ENCODE assay signal across 1 fruit fly cellular context in genomic region chr3L:10525641-10526382, dm6.
TF ChIP-seq lines count a peak whose summit lies in the region.

No protein-coding gene starts in this region.

TF ChIP-seq in whole organism, embryonic, 481 proteins besides CTCF, POLR2A, EP300 and RAD21 (continued from another document):
- TF ChIP-seq crp (GFP tag; optimal IDR thresholded peaks at IDR 0.05; lab: Kevin White, UChicago) (no peak), H15 (GFP tag; IDR thresholded peaks at IDR 0.05; lab: Robert Waterston, UW) (no peak), Gug (GFP tag; IDR thresholded peaks at IDR 0.05; lab: Robert Waterston, UW) (no peak), Asciz (GFP tag; optimal IDR thresholded peaks at IDR 0.05; lab: Kevin White, UChicago) (peak; percentile 23), tup (GFP tag; optimal IDR thresholded peaks at IDR 0.05; lab: Kevin White, UChicago) (no peak), Vsx1 (GFP tag; optimal IDR thresholded peaks at IDR 0.05; lab: Kevin White, UChicago) (no peak), CG7357 (GFP tag; IDR thresholded peaks at IDR 0.05; lab: Robert Waterston, UW) (no peak), HmgZ (tag; optimal IDR thresholded peaks at IDR 0.05; lab: Kevin White, UChicago) (no peak), CG13775 (GFP tag; optimal IDR thresholded peaks at IDR 0.05; lab: Kevin White, UChicago) (no peak), Xrp1 (GFP tag; IDR thresholded peaks at IDR 0.05; lab: Robert Waterston, UW) (peak; percentile 45; the same call in 1 of the 2 replicates), zen2 (GFP tag; IDR thresholded peaks at IDR 0.05; lab: Robert Waterston, UW; ENCODE audit: partially characterized antibody) (no peak), psq (GFP tag; optimal IDR thresholded peaks at IDR 0.05; lab: Kevin White, UChicago) (no peak), shn (GFP tag; optimal IDR thresholded peaks at IDR 0.05; lab: Kevin White, UChicago) (no peak), knrl (GFP tag; IDR thresholded peaks at IDR 0.05; lab: Robert Waterston, UW; ENCODE audit: partially characterized antibody) (no peak), CG12071 (GFP tag; optimal IDR thresholded peaks at IDR 0.05; lab: Kevin White, UChicago) (no peak), luna (GFP tag; optimal IDR thresholded peaks at IDR 0.05; lab: Kevin White, UChicago) (no peak), kni (GFP tag; optimal IDR thresholded peaks at IDR 0.05; lab: Kevin White, UChicago) (no peak), stwl (tag; optimal IDR thresholded peaks at IDR 0.05; lab: Kevin White, UChicago) (no peak), CG9609 (GFP tag; optimal IDR thresholded peaks at IDR 0.05; lab: Kevin White, UChicago) (no peak), ac (GFP tag; optimal IDR thresholded peaks at IDR 0.05; lab: Kevin White, UChicago) (no peak), CG10543 (GFP tag; optimal IDR thresholded peaks at IDR 0.05; lab: Kevin White, UChicago) (no peak), Hand (GFP tag; optimal IDR thresholded peaks at IDR 0.05; lab: Kevin White, UChicago) (no peak), CG8944 (GFP tag; optimal IDR thresholded peaks at IDR 0.05; lab: Kevin White, UChicago) (no peak), CG13123 (GFP tag; optimal IDR thresholded peaks at IDR 0.05; lab: Kevin White, UChicago) (no peak), peb (GFP tag; IDR thresholded peaks at IDR 0.05; lab: Robert Waterston, UW) (no peak), CG10462 (GFP tag; optimal IDR thresholded peaks at IDR 0.05; lab: Kevin White, UChicago) (no peak), ranshi (GFP tag; IDR thresholded peaks at IDR 0.05; lab: Robert Waterston, UW) (no peak), hbn (GFP tag; IDR thresholded peaks at IDR 0.05; lab: Robert Waterston, UW; ENCODE audit: partially characterized antibody) (no peak), disco-r (GFP tag; optimal IDR thresholded peaks at IDR 0.05; lab: Kevin White, UChicago) (no peak), bcd (GFP tag; optimal IDR thresholded peaks at IDR 0.05; lab: Kevin White, UChicago) (no peak), ewg (GFP tag; optimal IDR thresholded peaks at IDR 0.05; lab: Kevin White, UChicago) (no peak), CG3847 (GFP tag; IDR thresholded peaks at IDR 0.05; lab: Robert Waterston, UW) (no peak), p53 (GFP tag; optimal IDR thresholded peaks at IDR 0.05; lab: Kevin White, UChicago) (no peak), CG32532 (GFP tag; IDR thresholded peaks at IDR 0.05; lab: Robert Waterston, UW) (no peak), CG33213 (GFP tag; optimal IDR thresholded peaks at IDR 0.05; lab: Kevin White, UChicago) (no peak), dmrt11E (tag; optimal IDR thresholded peaks at IDR 0.05; lab: Kevin White, UChicago) (peak; percentile 52), CG17802 (tag; optimal IDR thresholded peaks at IDR 0.05; lab: Kevin White, UChicago) (no peak), sisA (GFP tag; IDR thresholded peaks at IDR 0.05; lab: Robert Waterston, UW) (no peak; the same call in 1 of the 2 replicates), CG2875 (GFP tag; optimal IDR thresholded peaks at IDR 0.05; lab: Kevin White, UChicago) (peak; percentile 10), CG6765 (GFP tag; optimal IDR thresholded peaks at IDR 0.05; lab: Kevin White, UChicago) (no peak), Dp (GFP tag; optimal IDR thresholded peaks at IDR 0.05; lab: Kevin White, UChicago) (no peak), Dref (GFP tag; IDR thresholded peaks at IDR 0.05; lab: Robert Waterston, UW) (no peak), twi (tag; optimal IDR thresholded peaks at IDR 0.05; lab: Kevin White, UChicago) (peak; percentile 100), Hr3 (GFP tag; optimal IDR thresholded peaks at IDR 0.05; lab: Kevin White, UChicago) (no peak), CG5180 (GFP tag; optimal IDR thresholded peaks at IDR 0.05; lab: Kevin White, UChicago) (no peak), CG8281 (tag; optimal IDR thresholded peaks at IDR 0.05; lab: Kevin White, UChicago) (no peak), CG7928 (GFP tag; optimal IDR thresholded peaks at IDR 0.05; lab: Kevin White, UChicago) (no peak), sd (tag; optimal IDR thresholded peaks at IDR 0.05; lab: Kevin White, UChicago) (no peak), CG11696 (GFP tag; IDR thresholded peaks at IDR 0.05; lab: Robert Waterston, UW) (no peak), maf-S (GFP tag; optimal IDR thresholded peaks at IDR 0.05; lab: Kevin White, UChicago) (no peak), Six4 (GFP tag; optimal IDR thresholded peaks at IDR 0.05; lab: Kevin White, UChicago) (peak; percentile 6), Med (GFP tag; lab: Kevin White, UChicago) (peak; percentile 16), slbo (GFP tag; IDR thresholded peaks at IDR 0.05; lab: Robert Waterston, UW) (no peak), NK7.1 (GFP tag; optimal IDR thresholded peaks at IDR 0.05; lab: Kevin White, UChicago) (no peak), Side (GFP tag; optimal IDR thresholded peaks at IDR 0.05; lab: Kevin White, UChicago) (no peak), CG1832 (GFP tag; optimal IDR thresholded peaks at IDR 0.05; lab: Kevin White, UChicago) (no peak), Ssrp (tag; optimal IDR thresholded peaks at IDR 0.05; lab: Kevin White, UChicago) (peak; percentile 42), CG6654 (GFP tag; optimal IDR thresholded peaks at IDR 0.05; lab: Kevin White, UChicago) (no peak), eve (GFP tag; optimal IDR thresholded peaks at IDR 0.05; lab: Kevin White, UChicago) (peak in 1 of 2 experiments; percentile 63), Sry-δ (GFP tag; optimal IDR thresholded peaks at IDR 0.05; lab: Kevin White, UChicago) (no peak), CG15269 (tag; optimal IDR thresholded peaks at IDR 0.05; lab: Kevin White, UChicago) (peak; percentile 26), ATbp (GFP tag; optimal IDR thresholded peaks at IDR 0.05; lab: Kevin White, UChicago) (peak; percentile 27), usp (GFP tag; optimal IDR thresholded peaks at IDR 0.05; lab: Kevin White, UChicago) (no peak), CG17328 (GFP tag; IDR thresholded peaks at IDR 0.05; lab: Robert Waterston, UW) (no peak), CG14441 (GFP tag; IDR thresholded peaks at IDR 0.05; lab: Robert Waterston, UW) (no peak), CG6175 (GFP tag; IDR thresholded peaks at IDR 0.05; lab: Robert Waterston, UW) (no peak), H2.0 (GFP tag; IDR thresholded peaks at IDR 0.05; lab: Robert Waterston, UW) (no peak), CG12219 (GFP tag; optimal IDR thresholded peaks at IDR 0.05; lab: Kevin White, UChicago) (no peak), CG2116 (GFP tag; optimal IDR thresholded peaks at IDR 0.05; lab: Kevin White, UChicago) (no peak), CG2889 (GFP tag; IDR thresholded peaks at IDR 0.05; lab: Robert Waterston, UW) (no peak), pan (optimal IDR thresholded peaks at IDR 0.05; lab: Kevin White, UChicago) (no peak), pan (GFP tag; optimal IDR thresholded peaks at IDR 0.05 in 1 of 2, IDR thresholded peaks at IDR 0.05 in 1 of 2) (no peak), Atf3 (GFP tag; optimal IDR thresholded peaks at IDR 0.05; lab: Kevin White, UChicago) (no peak), CG17361 (GFP tag; IDR thresholded peaks at IDR 0.05; lab: Robert Waterston, UW) (0 out of 3 replicates have a peak, but pooled peaks have one; percentile 9), CG4617 (GFP tag; optimal IDR thresholded peaks at IDR 0.05; lab: Kevin White, UChicago; ENCODE audit: borderline replicate concordance) (no peak), CG6854 (GFP tag; optimal IDR thresholded peaks at IDR 0.05; lab: Kevin White, UChicago) (no peak), C15 (GFP tag; IDR thresholded peaks at IDR 0.05; lab: Robert Waterston, UW) (no peak), sens (GFP tag; lab: Kevin White, UChicago) (no peak), Hey (tag; optimal IDR thresholded peaks at IDR 0.05; lab: Kevin White, UChicago) (peak; percentile 90), seq (GFP tag; IDR thresholded peaks at IDR 0.05; lab: Robert Waterston, UW) (no peak), Awh (GFP tag; IDR thresholded peaks at IDR 0.05; lab: Robert Waterston, UW) (no peak), NC2β (GFP tag; optimal IDR thresholded peaks at IDR 0.05; lab: Kevin White, UChicago) (no peak), Bteb2 (GFP tag; optimal IDR thresholded peaks at IDR 0.05; lab: Kevin White, UChicago) (no peak), CG12299 (tag; optimal IDR thresholded peaks at IDR 0.05; lab: Kevin White, UChicago) (no peak), Bdp1 (GFP tag; optimal IDR thresholded peaks at IDR 0.05; lab: Kevin White, UChicago) (no peak), ttk (GFP tag; IDR thresholded peaks at IDR 0.05; lab: Robert Waterston, UW) (no peak), Nf-YB (GFP tag; optimal IDR thresholded peaks at IDR 0.05; lab: Kevin White, UChicago) (peak; percentile 23), Dll (GFP tag; IDR thresholded peaks at IDR 0.05; lab: Robert Waterston, UW; ENCODE audit: partially characterized antibody) (no peak), CG17385 (GFP tag; optimal IDR thresholded peaks at IDR 0.05; lab: Kevin White, UChicago) (no peak), her (GFP tag; optimal IDR thresholded peaks at IDR 0.05; lab: Kevin White, UChicago) (no peak), ind (GFP tag; optimal IDR thresholded peaks at IDR 0.05; lab: Kevin White, UChicago) (no peak), dpn (GFP tag; optimal IDR thresholded peaks at IDR 0.05; lab: Kevin White, UChicago) (peak in 1 of 2 experiments; percentile 7), cas (GFP tag; IDR thresholded peaks at IDR 0.05; lab: Robert Waterston, UW) (no peak), lbe (GFP tag; optimal IDR thresholded peaks at IDR 0.05; lab: Kevin White, UChicago) (no peak), inv (GFP tag; IDR thresholded peaks at IDR 0.05; lab: Robert Waterston, UW; ENCODE audit: partially characterized antibody) (no peak), CG13296 (GFP tag; optimal IDR thresholded peaks at IDR 0.05; lab: Kevin White, UChicago) (no peak), pfk (GFP tag; optimal IDR thresholded peaks at IDR 0.05; lab: Kevin White, UChicago) (peak; percentile 70), CG8359 (GFP tag; optimal IDR thresholded peaks at IDR 0.05; lab: Kevin White, UChicago; ENCODE audit: borderline replicate concordance) (no peak), btn (GFP tag; optimal IDR thresholded peaks at IDR 0.05; lab: Kevin White, UChicago) (no peak), CG9215 (GFP tag; IDR thresholded peaks at IDR 0.05; lab: Robert Waterston, UW) (no peak), unc-4 (GFP tag; IDR thresholded peaks at IDR 0.05; lab: Robert Waterston, UW; ENCODE audit: partially characterized antibody) (no peak), chn (GFP tag; optimal IDR thresholded peaks at IDR 0.05; lab: Kevin White, UChicago) (no peak), E2f1 (GFP tag; IDR thresholded peaks at IDR 0.05; lab: Robert Waterston, UW) (no peak), CG16815 (GFP tag; optimal IDR thresholded peaks at IDR 0.05; lab: Kevin White, UChicago) (no peak), CG4854 (GFP tag; optimal IDR thresholded peaks at IDR 0.05; lab: Kevin White, UChicago) (no peak), CG12391 (tag; optimal IDR thresholded peaks at IDR 0.05; lab: Kevin White, UChicago) (peak; percentile 38), otp (GFP tag; IDR thresholded peaks at IDR 0.05; lab: Robert Waterston, UW) (no peak), danr (GFP tag; IDR thresholded peaks at IDR 0.05; lab: Robert Waterston, UW) (no peak), so (GFP tag; IDR thresholded peaks at IDR 0.05; lab: Robert Waterston, UW) (no peak), Deaf1 (tag; optimal IDR thresholded peaks at IDR 0.05; lab: Kevin White, UChicago) (no peak), Ada2b (GFP tag; IDR thresholded peaks at IDR 0.05; lab: Robert Waterston, UW) (no peak), CG7556 (GFP tag; optimal IDR thresholded peaks at IDR 0.05; lab: Kevin White, UChicago) (peak; percentile 46), cato (GFP tag; optimal IDR thresholded peaks at IDR 0.05; lab: Kevin White, UChicago; ENCODE audit: borderline replicate concordance) (no peak), Sry-β (GFP tag; optimal IDR thresholded peaks at IDR 0.05; lab: Kevin White, UChicago) (no peak), cad (GFP tag; optimal IDR thresholded peaks at IDR 0.05; lab: Kevin White, UChicago) (no peak), ara (GFP tag; IDR thresholded peaks at IDR 0.05; lab: Robert Waterston, UW) (no peak), CG4328 (GFP tag; optimal IDR thresholded peaks at IDR 0.05; lab: Kevin White, UChicago) (no peak)
